Fruit fly (Drosophila melanogaster) whole organism, pupa: ENCODE results near the gene Rgl.

Experiments
- CG32121 ChIP-seq: fragments of 200-800 bp; sonication (Bioruptor generic); IDR thresholded peaks from 2 replicates; pipeline ENCODE4 v1.3.6; 2022; ENCODE audit warnings: missing biosample characterization, missing genetic modification characterization
- CG34367 ChIP-seq: fragments of 200-800 bp; sonication (Bioruptor generic); optimal IDR thresholded peaks from 2 replicates; lab custom pipeline; 2018; ENCODE audit warnings: missing biosample characterization, mild to moderate bottlenecking, missing genetic modification characterization
- CG4496 ChIP-seq: fragments of 200-800 bp; sonication (Bioruptor generic); IDR thresholded peaks from 3 replicates; pipeline ENCODE4 v1.3.6; 2022; ENCODE audit warnings: missing biosample characterization, missing genetic modification characterization
- EcR ChIP-seq: fragments of 200-800 bp; sonication (Bioruptor generic); optimal IDR thresholded peaks from 3 replicates; lab custom pipeline; 2019; ENCODE audit warnings: missing biosample characterization, missing genetic modification characterization, mild to moderate bottlenecking, moderate library complexity, missing genetic modification reagents
- Pif1B ChIP-seq: fragments of 200-800 bp; sonication (Bioruptor generic); optimal IDR thresholded peaks from 3 replicates; lab custom pipeline; 2016; ENCODE audit warnings: missing biosample characterization, missing genetic modification characterization

DNA sequence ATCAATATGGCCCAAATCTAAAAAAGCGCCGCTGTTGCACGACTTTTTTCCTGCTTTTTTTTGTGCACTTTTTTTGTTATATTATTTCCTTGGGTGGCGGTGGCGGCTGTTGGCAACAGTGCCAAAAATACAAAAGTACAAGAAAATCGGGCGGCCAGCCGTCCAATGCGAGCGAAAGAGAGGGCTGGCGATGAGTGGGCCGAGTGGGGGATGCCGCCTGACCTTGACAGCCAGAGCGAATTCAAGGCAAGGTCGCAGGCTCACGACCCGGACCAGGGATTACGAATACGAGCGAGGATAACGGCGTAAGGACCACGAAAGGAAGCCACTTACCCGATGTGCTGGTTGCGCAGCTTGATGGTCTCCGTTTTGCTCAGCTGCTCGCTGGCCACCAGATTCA, 58.9 kb downstream of the Rgl start:
- TF ChIP-seq CG34367 (tag; lab: Kevin White, UChicago) (no peak), Pif1B (GFP tag; lab: Kevin White, UChicago) (no peak), EcR (GFP tag; lab: Kevin White, UChicago) (no peak), CG4496 (GFP tag; lab: Robert Waterston, UW) (no peak), CG32121 (GFP tag; lab: Robert Waterston, UW) (no peak)
